Worm (Caenorhabditis elegans) whole organism, midembryonic: Measurements from ENCODE around the gene sahd-1.

Experiments
- T22C8.4 ChIP-seq: fragments of 200-800 bp; sonication (Bioruptor generic); IDR thresholded peaks from 2 replicates; pipeline ENCODE4 v1.3.6; 2022; ENCODE audit warnings: missing genetic modification characterization, missing compliant biosample characterization
- cog-1 ChIP-seq: sonication (generic microtip); optimal IDR thresholded peaks from 2 replicates; lab custom pipeline; 2016; ENCODE audit warnings: missing genetic modification characterization, missing compliant biosample characterization
- flt-1 ChIP-seq: fragments of 200-800 bp; sonication (Bioruptor generic); IDR thresholded peaks from 2 replicates; pipeline ENCODE4 v1.3.6; 2022; ENCODE audit warnings: missing genetic modification characterization, missing compliant biosample characterization
- klf-2 ChIP-seq: fragments of 200-800 bp; sonication (Bioruptor generic); conservative IDR thresholded peaks from 2 replicates; pipeline ENCODE4 v1.3.6; 2022; ENCODE audit warnings: missing genetic modification reagents, missing genetic modification characterization, missing compliant biosample characterization
- med-1 ChIP-seq: sonication (generic microtip); optimal IDR thresholded peaks from 2 replicates; lab custom pipeline; 2017; ENCODE audit warnings: missing genetic modification characterization, mild to moderate bottlenecking, missing compliant biosample characterization, antibody characterized with exemption, missing genetic modification reagents; ENCODE audit not compliant: insufficient read depth
- ref-1 ChIP-seq: fragments of 200-800 bp; sonication (Bioruptor generic); conservative IDR thresholded peaks from 2 replicates; pipeline ENCODE4 v1.3.6; 2022; ENCODE audit warnings: missing genetic modification reagents, missing genetic modification characterization, missing compliant biosample characterization
- tab-1 ChIP-seq: fragments of 200-800 bp; sonication (Bioruptor generic); IDR thresholded peaks from 2 replicates; pipeline ENCODE4 v1.3.6; 2022; ENCODE audit warnings: missing genetic modification characterization, missing compliant biosample characterization
- ztf-23 ChIP-seq: fragments of 200-800 bp; sonication (Bioruptor generic); IDR thresholded peaks from 2 replicates; pipeline ENCODE4 v1.3.6; 2022; ENCODE audit warnings: missing genetic modification reagents, missing genetic modification characterization, missing compliant biosample characterization
- ztf-29 ChIP-seq: fragments of 200-800 bp; sonication (Bioruptor generic); IDR thresholded peaks from 2 replicates; pipeline ENCODE4 v1.3.6; 2022; ENCODE audit warnings: missing genetic modification reagents, missing genetic modification characterization, missing compliant biosample characterization

The sahd-1 gene

DNA sequence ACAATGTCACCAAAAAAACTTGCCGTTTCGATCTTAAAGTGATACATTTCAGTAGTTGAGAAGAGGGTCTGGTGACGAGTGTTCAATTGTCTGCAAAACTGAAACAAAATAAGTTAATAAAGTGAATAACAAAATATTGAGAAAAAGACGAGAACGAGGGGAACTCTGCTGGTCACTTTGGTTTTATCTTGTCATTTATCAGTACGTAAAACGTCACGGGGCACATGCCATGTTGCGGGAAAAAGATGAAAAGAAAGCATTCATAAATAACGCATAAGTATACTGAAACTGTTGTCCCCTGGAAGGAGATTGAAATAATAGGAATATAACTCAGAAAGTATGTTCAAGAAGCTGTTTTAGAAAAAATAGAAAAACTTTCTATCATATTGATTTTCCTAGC lies at the start of gene sahd-1:
sahd-1 (minus strand) TSS at position 100 of the 400 bp plus-strand sequence.
- TF ChIP-seq ztf-29 (GFP tag; lab: Robert Waterston, UW) (no peak), tab-1 (GFP tag; lab: Robert Waterston, UW) (no peak), flt-1 (no peak)

DNA sequence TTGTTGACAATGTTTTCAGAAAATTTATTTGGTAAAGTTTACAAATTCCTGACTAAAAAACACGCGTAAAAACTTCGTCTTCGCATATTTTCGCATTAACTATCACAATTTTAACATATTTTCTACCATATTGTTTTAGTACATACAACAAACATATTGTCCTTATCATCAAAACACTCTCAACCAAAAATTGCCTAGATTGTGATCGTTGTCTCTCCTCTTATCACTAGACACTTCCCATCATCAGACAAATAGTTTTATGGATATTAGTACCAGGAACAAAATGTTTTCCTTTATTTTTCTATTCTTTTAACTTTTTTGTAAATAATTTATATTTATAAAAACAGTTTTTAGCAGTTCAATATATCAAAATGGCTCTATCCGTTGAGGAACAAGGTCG lies 46.6 kb upstream of the sahd-1 start, which contains the start of gene C17C3.3:
C17C3.3 (plus strand) TSS at position 346 of the 400 bp plus-strand sequence.
- TF ChIP-seq flt-1 (no peak), T22C8.4 (GFP tag; lab: Robert Waterston, UW) (no peak), ztf-23 (GFP tag; lab: Robert Waterston, UW) (no peak), cog-1 (tag; lab: Kevin White, UChicago) (no peak), med-1 (GFP tag; lab: Kevin White, UChicago) (no peak), ztf-29 (GFP tag; lab: Robert Waterston, UW) (no peak), klf-2 (GFP tag; lab: Robert Waterston, UW) (no peak), ref-1 (GFP tag; lab: Robert Waterston, UW) (no peak)

DNA sequence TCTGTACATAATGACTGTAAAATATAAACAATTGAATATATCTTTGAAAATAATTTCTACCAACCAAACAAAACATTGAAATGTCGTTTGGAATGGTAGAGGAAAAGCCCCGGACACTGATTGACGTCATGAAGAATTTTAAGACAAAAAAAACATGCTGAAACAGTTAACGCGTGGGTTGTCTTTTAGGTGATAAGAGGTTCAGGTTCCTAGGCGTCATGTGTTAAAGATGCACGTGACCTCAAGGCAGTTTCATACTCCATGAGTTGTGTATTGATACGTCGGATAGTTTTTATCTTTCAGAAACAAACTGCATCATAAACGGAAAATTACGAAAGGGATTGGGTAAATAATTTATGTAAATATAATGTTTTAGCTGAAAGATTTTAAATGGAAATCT lies 42.4 kb upstream of the sahd-1 start:
- TF ChIP-seq flt-1, result no peak
- TF ChIP-seq T22C8.4 (GFP tag; lab: Robert Waterston, UW), result no peak
- TF ChIP-seq med-1 (GFP tag; lab: Kevin White, UChicago), result no peak
- no peak for TF ChIP-seq klf-2 (GFP tag; lab: Robert Waterston, UW)
- TF ChIP-seq ztf-29 (GFP tag; lab: Robert Waterston, UW), result no peak
- TF ChIP-seq ztf-23 (GFP tag; lab: Robert Waterston, UW), result no peak
- TF ChIP-seq cog-1 (tag; lab: Kevin White, UChicago), result no peak
- TF ChIP-seq tab-1 (GFP tag; lab: Robert Waterston, UW), result no peak

DNA sequence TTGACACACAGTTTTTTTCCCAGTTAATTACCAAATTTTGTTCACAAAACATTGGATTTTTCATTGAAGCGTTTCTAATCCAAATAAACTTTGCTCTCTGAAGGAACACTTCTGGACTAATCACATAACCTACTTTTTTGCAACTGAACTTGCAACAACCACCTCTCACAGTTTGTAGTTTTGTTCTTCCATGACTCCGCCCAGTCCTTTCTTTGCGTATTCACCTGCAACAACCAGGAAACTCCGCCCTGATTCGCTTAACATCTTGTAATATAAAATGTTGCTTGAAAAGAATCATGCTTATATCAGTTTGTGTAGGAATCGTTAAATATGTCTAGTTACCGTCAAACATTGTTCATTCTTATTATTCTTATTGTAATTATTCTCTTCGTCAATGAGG lies 41.7 kb upstream of the sahd-1 start, which contains the start of gene ins-11:
ins-11 (plus strand) TSS at position 301 of the 400 bp plus-strand sequence.
- TF ChIP-seq flt-1 (no peak), ref-1 (GFP tag; lab: Robert Waterston, UW) (no peak)

DNA sequence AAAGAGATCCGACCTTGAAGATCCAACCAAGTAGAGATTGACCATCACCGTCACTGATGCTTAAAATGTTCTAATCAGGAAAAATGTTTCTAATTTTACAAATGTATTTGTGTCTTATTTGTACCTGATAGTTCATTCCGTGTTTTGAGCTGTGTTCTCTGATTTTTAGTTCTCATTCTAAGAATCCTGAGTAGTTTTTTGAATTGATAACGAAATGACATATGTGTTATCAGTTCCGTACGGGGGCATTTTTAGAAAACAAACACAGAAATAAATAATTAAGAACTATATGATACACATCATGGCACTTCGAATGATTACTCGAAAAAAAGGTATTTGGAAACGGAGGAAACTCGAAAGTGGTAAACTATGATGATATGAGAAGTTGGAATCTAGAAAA lies 40.8 kb upstream of the sahd-1 start:
- TF ChIP-seq cog-1 (tag; lab: Kevin White, UChicago), result no peak
- no peak for TF ChIP-seq ztf-23 (GFP tag; lab: Robert Waterston, UW)
- no peak for TF ChIP-seq flt-1
- TF ChIP-seq med-1 (GFP tag; lab: Kevin White, UChicago), result no peak
- TF ChIP-seq tab-1 (GFP tag; lab: Robert Waterston, UW), result no peak
- no peak for TF ChIP-seq klf-2 (GFP tag; lab: Robert Waterston, UW)
- no peak for TF ChIP-seq ztf-29 (GFP tag; lab: Robert Waterston, UW)

DNA sequence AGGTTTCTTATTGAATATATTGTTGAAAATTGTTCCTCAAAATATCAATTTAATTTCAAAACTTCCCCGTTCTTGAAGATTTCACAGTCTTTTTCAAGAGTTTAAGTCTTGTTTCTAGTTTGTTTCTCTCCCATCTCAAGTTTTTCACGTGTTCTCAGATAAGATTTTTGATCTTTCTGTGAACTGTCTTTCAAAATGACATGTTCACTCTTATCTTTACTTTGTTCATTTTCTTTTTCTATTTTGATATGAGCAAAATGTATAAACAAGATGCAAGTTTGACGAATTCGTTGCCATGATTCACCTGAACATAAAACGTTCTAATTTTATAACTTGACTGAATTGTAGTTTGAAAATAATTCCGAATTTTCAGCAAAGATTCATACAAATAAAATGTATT lies 40.0 kb upstream of the sahd-1 start:
- TF ChIP-seq klf-2 (GFP tag; lab: Robert Waterston, UW) (no peak), tab-1 (GFP tag; lab: Robert Waterston, UW) (no peak), ref-1 (GFP tag; lab: Robert Waterston, UW) (no peak), ztf-29 (GFP tag; lab: Robert Waterston, UW) (no peak), med-1 (GFP tag; lab: Kevin White, UChicago) (no peak), cog-1 (tag; lab: Kevin White, UChicago) (no peak), flt-1 (no peak), T22C8.4 (GFP tag; lab: Robert Waterston, UW) (no peak), ztf-23 (GFP tag; lab: Robert Waterston, UW) (no peak)

DNA sequence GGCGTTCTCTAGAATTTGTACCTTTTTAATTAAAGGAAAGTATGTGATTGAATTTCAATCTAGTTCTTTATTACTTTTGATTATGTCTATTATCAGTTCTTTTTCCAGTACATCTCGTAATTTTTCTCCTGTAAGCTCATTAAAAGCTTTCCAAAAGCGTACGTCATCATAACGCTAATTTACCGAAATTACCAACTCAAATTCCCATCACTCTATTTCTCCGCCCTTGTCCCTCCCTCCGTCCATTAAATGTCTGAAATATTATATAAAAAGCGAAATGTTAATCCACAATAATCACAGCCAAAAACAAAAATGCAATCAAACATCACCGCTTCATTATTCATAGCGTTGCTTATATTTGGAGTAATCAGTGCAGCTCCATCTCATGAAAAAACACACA lies 39.6 kb upstream of the sahd-1 start, which contains the start of gene ins-12:
ins-12 (plus strand) TSS at position 301 of the 400 bp plus-strand sequence.
- TF ChIP-seq klf-2 (GFP tag; lab: Robert Waterston, UW) (no peak), tab-1 (GFP tag; lab: Robert Waterston, UW) (no peak), ztf-29 (GFP tag; lab: Robert Waterston, UW) (no peak), ref-1 (GFP tag; lab: Robert Waterston, UW) (no peak), med-1 (GFP tag; lab: Kevin White, UChicago) (no peak), ztf-23 (GFP tag; lab: Robert Waterston, UW) (no peak), cog-1 (tag; lab: Kevin White, UChicago) (no peak), flt-1 (no peak), T22C8.4 (GFP tag; lab: Robert Waterston, UW) (no peak)

DNA sequence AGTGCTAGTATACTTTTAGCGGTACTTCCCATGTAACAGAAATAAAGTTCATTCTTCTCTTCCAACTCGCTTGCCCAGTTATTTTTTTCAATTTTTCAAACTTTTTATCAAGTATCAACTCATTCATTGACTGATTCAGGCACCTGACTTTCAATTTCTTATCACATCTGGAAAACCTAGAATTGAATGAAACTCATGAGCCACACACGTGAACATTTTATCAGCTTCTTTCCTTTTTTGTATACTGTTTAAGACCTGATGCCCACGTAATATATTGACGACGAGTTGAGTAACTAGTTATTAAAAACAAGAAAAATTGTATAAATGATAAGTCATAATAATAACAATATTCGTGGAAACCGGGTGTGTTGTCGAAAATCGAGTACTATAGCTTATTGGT lies 38.8 kb upstream of the sahd-1 start:
- TF ChIP-seq ztf-23 (GFP tag; lab: Robert Waterston, UW), result no peak
- no peak for TF ChIP-seq ztf-29 (GFP tag; lab: Robert Waterston, UW)
- TF ChIP-seq T22C8.4 (GFP tag; lab: Robert Waterston, UW), result no peak
- TF ChIP-seq cog-1 (tag; lab: Kevin White, UChicago), result no peak
- TF ChIP-seq ref-1 (GFP tag; lab: Robert Waterston, UW), result no peak
- TF ChIP-seq tab-1 (GFP tag; lab: Robert Waterston, UW), result no peak
- no peak for TF ChIP-seq flt-1
- no peak for TF ChIP-seq klf-2 (GFP tag; lab: Robert Waterston, UW)

DNA sequence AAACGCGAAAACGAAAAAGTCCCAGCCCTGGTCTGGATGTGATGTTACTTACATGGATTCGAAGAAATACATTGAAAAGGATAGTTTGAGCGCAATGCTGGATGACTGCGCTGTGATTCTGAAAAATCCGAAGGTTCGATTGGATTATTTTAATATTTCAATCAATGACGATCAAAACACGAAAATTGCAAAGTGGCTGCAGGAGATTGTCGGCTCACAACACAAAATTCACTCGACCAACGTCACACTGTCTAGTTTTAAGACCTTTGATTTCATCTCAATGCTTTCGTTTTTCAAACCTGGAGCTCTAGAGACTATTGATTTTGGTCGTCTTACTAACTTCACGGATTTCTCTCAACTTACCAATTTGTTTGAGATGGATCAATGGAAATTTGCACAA lies 36.8 kb upstream of the sahd-1 start, which contains the start of gene C17C3.5:
C17C3.5 (plus strand) TSS at position 301 of the 400 bp plus-strand sequence.
- no peak for TF ChIP-seq ztf-29 (GFP tag; lab: Robert Waterston, UW)
- TF ChIP-seq flt-1, result no peak
- TF ChIP-seq cog-1 (tag; lab: Kevin White, UChicago), result no peak
- TF ChIP-seq T22C8.4 (GFP tag; lab: Robert Waterston, UW), result no peak
- no peak for TF ChIP-seq med-1 (GFP tag; lab: Kevin White, UChicago)
- TF ChIP-seq ztf-23 (GFP tag; lab: Robert Waterston, UW), result no peak
- no peak for TF ChIP-seq klf-2 (GFP tag; lab: Robert Waterston, UW)
- TF ChIP-seq tab-1 (GFP tag; lab: Robert Waterston, UW), result no peak
- no peak for TF ChIP-seq ref-1 (GFP tag; lab: Robert Waterston, UW)

DNA sequence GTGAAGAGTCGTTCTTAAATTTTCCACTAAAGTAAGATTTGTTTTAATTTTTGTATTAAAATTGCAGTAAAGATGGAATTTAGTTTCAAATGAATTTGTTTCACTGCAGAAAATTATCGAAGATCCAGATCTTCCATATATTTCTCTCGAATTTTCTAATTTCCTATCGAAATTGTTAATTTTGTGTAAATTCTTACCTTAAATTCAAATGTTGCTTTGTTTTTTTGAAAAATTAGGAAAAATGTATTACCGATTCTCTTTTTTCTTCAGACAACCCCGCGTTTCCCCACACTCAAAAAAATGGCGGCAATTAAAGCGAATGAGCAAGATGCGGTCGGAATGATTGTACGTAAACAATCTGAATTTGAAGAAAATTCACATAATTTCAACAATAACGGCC lies 35.0 kb upstream of the sahd-1 start, which contains the start of gene C17C3.6:
C17C3.6 (plus strand) TSS at position 301 of the 400 bp plus-strand sequence.
- no peak for TF ChIP-seq ztf-23 (GFP tag; lab: Robert Waterston, UW)
